Worm (Caenorhabditis elegans) whole organism, late embryonic: ENCODE measurements around the gene C16C10.2.
A peak's percentile ranks its signal among the peaks of the same experiment; 100 is the strongest.

Source experiments
- C08G9.2 ChIP-seq: sonication (generic microtip); optimal IDR thresholded peaks from 2 replicates; lab custom pipeline; 2016; ENCODE audit warnings: mild to moderate bottlenecking, missing genetic modification characterization, moderate library complexity, missing compliant biosample characterization
- C38D4.7 ChIP-seq: fragments of 200-800 bp; sonication (Bioruptor generic); optimal IDR thresholded peaks from 2 replicates; lab custom pipeline; 2018; ENCODE audit warnings: mild to moderate bottlenecking, missing genetic modification characterization, moderate library complexity, missing compliant biosample characterization
- F13H6.1 ChIP-seq: sonication (generic microtip); optimal IDR thresholded peaks from 2 replicates; lab custom pipeline; 2016; ENCODE audit warnings: missing genetic modification characterization, missing compliant biosample characterization
- K09A11.1 ChIP-seq: sonication (generic microtip); optimal IDR thresholded peaks from 2 replicates; lab custom pipeline; 2017; ENCODE audit warnings: antibody characterized with exemption, mild to moderate bottlenecking, missing genetic modification characterization, missing compliant biosample characterization; ENCODE audit not compliant: insufficient read depth
- Y22D7AL.16 ChIP-seq: sonication (generic microtip); optimal IDR thresholded peaks from 2 replicates; lab custom pipeline; 2016; ENCODE audit warnings: missing genetic modification characterization, missing compliant biosample characterization
- ahr-1 ChIP-seq: sonication (generic microtip); optimal IDR thresholded peaks from 2 replicates; lab custom pipeline; 2016; ENCODE audit warnings: missing genetic modification characterization, missing compliant biosample characterization
- ama-1 ChIP-seq: fragments of 150-350 bp; optimal IDR thresholded peaks from 2 replicates; lab custom pipeline; 2014
- ceh-19 ChIP-seq: fragments of 200-800 bp; sonication (Bioruptor generic); optimal IDR thresholded peaks from 2 replicates; lab custom pipeline; 2018; ENCODE audit warnings: mild to moderate bottlenecking, missing genetic modification characterization, missing compliant biosample characterization
- ceh-2 ChIP-seq: sonication (generic microtip); optimal IDR thresholded peaks from 2 replicates; lab custom pipeline; 2016; ENCODE audit warnings: missing genotype, missing genetic modification characterization, missing compliant biosample characterization
- ceh-24 ChIP-seq: sonication (generic microtip); optimal IDR thresholded peaks from 2 replicates; lab custom pipeline; 2016; ENCODE audit warnings: mild to moderate bottlenecking, missing genetic modification characterization, missing compliant biosample characterization
- ceh-30 ChIP-seq: fragments of 150-350 bp; optimal IDR thresholded peaks from 2 replicates; lab custom pipeline; 2014; ENCODE audit warnings: missing biosample characterization, missing genetic modification characterization
- ceh-34 ChIP-seq: sonication (generic microtip); optimal IDR thresholded peaks from 2 replicates; lab custom pipeline; 2016; ENCODE audit warnings: mild to moderate bottlenecking, missing genetic modification characterization, missing compliant biosample characterization
- ceh-45 ChIP-seq: fragments of 200-800 bp; sonication (Bioruptor generic); IDR thresholded peaks from 2 replicates; pipeline ENCODE4 v1.3.6; 2022; ENCODE audit warnings: missing genetic modification reagents, missing genetic modification characterization, missing compliant biosample characterization
- ceh-6 ChIP-seq: fragments of 200-800 bp; sonication (Bioruptor generic); optimal IDR thresholded peaks from 2 replicates; lab custom pipeline; 2018; ENCODE audit warnings: mild to moderate bottlenecking, missing genetic modification characterization, missing compliant biosample characterization
- ceh-9 ChIP-seq: sonication (generic microtip); optimal IDR thresholded peaks from 2 replicates; lab custom pipeline; 2016; ENCODE audit warnings: mild to moderate bottlenecking, missing genetic modification characterization, inconsistent platforms, missing compliant biosample characterization
- dmd-4 ChIP-seq: sonication (generic microtip); optimal IDR thresholded peaks from 2 replicates; lab custom pipeline; 2016; ENCODE audit warnings: borderline replicate concordance, missing genetic modification characterization, missing compliant biosample characterization
- dve-1 ChIP-seq: sonication (generic microtip); optimal IDR thresholded peaks from 2 replicates; lab custom pipeline; 2017; ENCODE audit warnings: antibody characterized with exemption, mild to moderate bottlenecking, missing genetic modification characterization, missing compliant biosample characterization
- elt-2 ChIP-seq: sonication (generic microtip); optimal IDR thresholded peaks from 2 replicates; lab custom pipeline; 2016; ENCODE audit warnings: missing genetic modification reagents, missing genetic modification characterization, missing compliant biosample characterization
- ets-4 ChIP-seq: sonication (generic microtip); optimal IDR thresholded peaks from 2 replicates; lab custom pipeline; 2016; ENCODE audit warnings: missing genetic modification characterization, missing compliant biosample characterization
- eyg-1 ChIP-seq: sonication (generic microtip); optimal IDR thresholded peaks from 2 replicates; lab custom pipeline; 2016; ENCODE audit warnings: missing genotype, missing genetic modification characterization, missing compliant biosample characterization
- fax-1 ChIP-seq: sonication (generic microtip); optimal IDR thresholded peaks from 2 replicates; lab custom pipeline; 2016; ENCODE audit warnings: missing genotype, missing genetic modification characterization, missing compliant biosample characterization
- fkh-10 ChIP-seq: fragments of 150-350 bp; optimal IDR thresholded peaks from 2 replicates; lab custom pipeline; 2014; ENCODE audit warnings: missing biosample characterization, missing genetic modification reagents, missing genetic modification characterization
- hlh-15 ChIP-seq: sonication (generic microtip); optimal IDR thresholded peaks from 2 replicates; lab custom pipeline; 2016; ENCODE audit warnings: missing genetic modification characterization, missing compliant biosample characterization
- hlh-30 ChIP-seq: sonication (generic microtip); optimal IDR thresholded peaks from 2 replicates; lab custom pipeline; 2017; ENCODE audit warnings: antibody characterized with exemption, missing genetic modification characterization, missing compliant biosample characterization; ENCODE audit not compliant: insufficient read depth
- hlh-6 ChIP-seq: sonication (generic microtip); optimal IDR thresholded peaks from 2 replicates; lab custom pipeline; 2016; ENCODE audit warnings: missing genotype, missing genetic modification characterization, missing compliant biosample characterization
- lin-11 ChIP-seq: fragments of 200-800 bp; sonication (Bioruptor generic); optimal IDR thresholded peaks from 2 replicates; lab custom pipeline; 2018; ENCODE audit warnings: mild to moderate bottlenecking, missing genetic modification characterization, missing compliant biosample characterization
- madf-2 ChIP-seq: sonication (generic microtip); optimal IDR thresholded peaks from 2 replicates; lab custom pipeline; 2017; ENCODE audit warnings: missing genetic modification characterization, missing compliant biosample characterization
- mec-3 ChIP-seq: sonication (generic microtip); optimal IDR thresholded peaks from 2 replicates; lab custom pipeline; 2016; ENCODE audit warnings: borderline replicate concordance, missing genetic modification characterization, missing compliant biosample characterization
- nhr-11 ChIP-seq: fragments of 150-350 bp; optimal IDR thresholded peaks from 2 replicates; lab custom pipeline; 2014; ENCODE audit warnings: missing biosample characterization, missing genetic modification characterization
- nhr-232 ChIP-seq: sonication (generic microtip); optimal IDR thresholded peaks from 2 replicates; lab custom pipeline; 2016; ENCODE audit warnings: missing genetic modification characterization, missing compliant biosample characterization
- pag-3 ChIP-seq: sonication (generic microtip); optimal IDR thresholded peaks from 2 replicates; lab custom pipeline; 2016; ENCODE audit warnings: missing compliant biosample characterization, missing genetic modification characterization, borderline replicate concordance
- pat-9 ChIP-seq: fragments of 200-800 bp; sonication (Bioruptor generic); optimal IDR thresholded peaks from 2 replicates; lab custom pipeline; 2018; ENCODE audit warnings: mild to moderate bottlenecking, missing genetic modification characterization, moderate library complexity, missing compliant biosample characterization
- pax-1 ChIP-seq: fragments of 150-350 bp; optimal IDR thresholded peaks from 2 replicates; lab custom pipeline; 2014; ENCODE audit warnings: missing biosample characterization, missing genetic modification characterization
- pha-2 ChIP-seq: sonication (generic microtip); optimal IDR thresholded peaks from 2 replicates; lab custom pipeline; 2017; ENCODE audit warnings: mild to moderate bottlenecking, missing genetic modification characterization, missing compliant biosample characterization
- pqm-1 ChIP-seq: sonication (generic microtip); optimal IDR thresholded peaks from 2 replicates; lab custom pipeline; 2016; ENCODE audit warnings: missing genetic modification characterization, missing compliant biosample characterization
- pros-1 ChIP-seq: fragments of 150-350 bp; optimal IDR thresholded peaks from 2 replicates; lab custom pipeline; 2014; ENCODE audit warnings: missing biosample characterization, missing genetic modification reagents, missing genetic modification characterization
- ref-2 ChIP-seq: sonication (generic microtip); optimal IDR thresholded peaks from 2 replicates; lab custom pipeline; 2016; ENCODE audit warnings: missing genetic modification characterization, missing compliant biosample characterization
- rnt-1 ChIP-seq: sonication (generic microtip); optimal IDR thresholded peaks from 2 replicates; lab custom pipeline; 2016; ENCODE audit warnings: missing genetic modification characterization, missing compliant biosample characterization
- syd-9 ChIP-seq: sonication (generic microtip); optimal IDR thresholded peaks from 2 replicates; lab custom pipeline; 2016; ENCODE audit warnings: mild to moderate bottlenecking, missing genetic modification characterization, moderate library complexity, missing compliant biosample characterization
- tbx-2 ChIP-seq: sonication (generic microtip); optimal IDR thresholded peaks from 2 replicates; lab custom pipeline; 2016; ENCODE audit warnings: missing genetic modification characterization, missing compliant biosample characterization
- ttx-3 ChIP-seq: sonication (generic microtip); optimal IDR thresholded peaks from 2 replicates; lab custom pipeline; 2016; ENCODE audit warnings: missing genetic modification reagents, missing genetic modification characterization, missing compliant biosample characterization
- unc-3 ChIP-seq, 2 experiments: fragments of 200-800 bp in 1 of 2; sonication (Bioruptor generic) in 1 of 2; sonication (generic microtip) in 1 of 2; conservative IDR thresholded peaks in 1 of 2; optimal IDR thresholded peaks in 1 of 2; 2 replicates each; pipeline versions ENCODE4 v1.3.6 to Lab custom; 2016 to 2022; ENCODE audit warnings: missing compliant biosample characterization in 2 of 2, missing genetic modification characterization in 2 of 2, missing genetic modification reagents in 1 of 2
- unc-42 ChIP-seq: sonication (generic microtip); optimal IDR thresholded peaks from 2 replicates; lab custom pipeline; 2016; ENCODE audit warnings: missing genotype, missing genetic modification characterization, missing compliant biosample characterization
- zip-5 ChIP-seq: sonication (generic microtip); optimal IDR thresholded peaks from 2 replicates; lab custom pipeline; 2016; ENCODE audit warnings: missing genetic modification characterization, missing compliant biosample characterization
- ztf-16 ChIP-seq: sonication (generic microtip); optimal IDR thresholded peaks from 2 replicates; lab custom pipeline; 2017; ENCODE audit warnings: missing genetic modification characterization, missing compliant biosample characterization

Gene C16C10.2

ce11 chrIII:4193659-4194103 is 15.2 kb upstream of the C16C10.2 start, which contains the start of gene xbp-1 (continued):
- no peak for TF ChIP-seq ceh-24
- peak; percentile 20 for TF ChIP-seq fkh-10 (GFP tag; lab: Kevin White, UChicago)
- TF ChIP-seq ceh-45 = no peak
- no peak for TF ChIP-seq ahr-1 (tag; lab: Kevin White, UChicago)
- TF ChIP-seq hlh-15 (tag; lab: Kevin White, UChicago) = no peak
- TF ChIP-seq ttx-3 = no peak
- TF ChIP-seq pros-1 = no peak
- TF ChIP-seq ama-1 (lab: Kevin White, UChicago) = peak; percentile 23
- no peak for TF ChIP-seq C38D4.7 (GFP tag; lab: Kevin White, UChicago)
- no peak for TF ChIP-seq ceh-2 (tag; lab: Kevin White, UChicago)
- TF ChIP-seq elt-2 (tag; lab: Kevin White, UChicago) = peak; percentile 76
- TF ChIP-seq pag-3 (tag; lab: Kevin White, UChicago) = no peak
- no peak for TF ChIP-seq zip-5 (tag; lab: Kevin White, UChicago)
- TF ChIP-seq madf-2 (tag; lab: Kevin White, UChicago) = peak; percentile 22
- peak; percentile 11 for TF ChIP-seq C08G9.2 (tag; lab: Kevin White, UChicago)
- no peak for TF ChIP-seq pat-9 (tag; lab: Kevin White, UChicago)
- no peak for TF ChIP-seq ceh-34
- TF ChIP-seq pax-1 = peak; percentile 77
- no peak for TF ChIP-seq unc-3 (GFP tag; conservative IDR thresholded peaks at IDR 0.05; lab: Robert Waterston, UW)
- no peak for TF ChIP-seq unc-3 (tag; optimal IDR thresholded peaks at IDR 0.05; lab: Kevin White, UChicago)
- TF ChIP-seq ref-2 (tag; lab: Kevin White, UChicago) = peak; percentile 68
- TF ChIP-seq ceh-6 (GFP tag; lab: Kevin White, UChicago) = no peak
- peak; percentile 41 for TF ChIP-seq dmd-4
- peak; percentile 59 for TF ChIP-seq pqm-1 (tag; lab: Kevin White, UChicago)
- TF ChIP-seq tbx-2 (tag; lab: Kevin White, UChicago) = peak; percentile 69
- peak; percentile 87 for TF ChIP-seq dve-1 (tag; lab: Kevin White, UChicago)
- peak; percentile 51 for TF ChIP-seq unc-42 (tag; lab: Kevin White, UChicago)
- TF ChIP-seq syd-9 (tag; lab: Kevin White, UChicago) = no peak
- no peak for TF ChIP-seq ceh-9 (tag; lab: Kevin White, UChicago)
- no peak for TF ChIP-seq pha-2 (tag; lab: Kevin White, UChicago)
- TF ChIP-seq ets-4 (tag; lab: Kevin White, UChicago) = peak; percentile 38
- TF ChIP-seq mec-3 (tag; lab: Kevin White, UChicago) = no peak
- TF ChIP-seq F13H6.1 (tag; lab: Kevin White, UChicago) = no peak
- no peak for TF ChIP-seq ceh-19
- peak; percentile 62 for TF ChIP-seq hlh-30 (tag; lab: Kevin White, UChicago)
- no peak for TF ChIP-seq ztf-16 (tag; lab: Kevin White, UChicago)
- TF ChIP-seq hlh-6 (tag; lab: Kevin White, UChicago) = no peak
- no peak for TF ChIP-seq Y22D7AL.16 (tag; lab: Kevin White, UChicago)
- no peak for TF ChIP-seq eyg-1 (tag; lab: Kevin White, UChicago)
- no peak for TF ChIP-seq lin-11
- TF ChIP-seq nhr-11 (tag; lab: Kevin White, UChicago) = no peak
- no peak for TF ChIP-seq ceh-30 (tag; lab: Kevin White, UChicago)
- TF ChIP-seq fax-1 (tag; lab: Kevin White, UChicago) = no peak
- TF ChIP-seq rnt-1 = peak; percentile 76
- no peak for TF ChIP-seq nhr-232 (tag; lab: Kevin White, UChicago)
- TF ChIP-seq K09A11.1 (tag; lab: Kevin White, UChicago) = no peak
- TF ChIP-seq, all 69 proteins: peak for 21
